Fruit fly (Drosophila melanogaster) Kc167 (cell line): ENCODE data around the gene CG17177.

ENCODE experiments used
- Sin3A ChIP-seq: fragments of >200 bp; optimal IDR thresholded peaks from 2 replicates; lab custom pipeline; 2018; ENCODE audit warnings: missing external identifiers
- h ChIP-seq: fragments of >200 bp; optimal IDR thresholded peaks from 3 replicates; lab custom pipeline; 2018; ENCODE audit warnings: missing external identifiers
- insv ChIP-seq: fragments of >200 bp; optimal IDR thresholded peaks from 3 replicates; lab custom pipeline; 2018; ENCODE audit warnings: missing external identifiers
- psq ChIP-seq: fragments of >200 bp; optimal IDR thresholded peaks from 2 replicates; lab custom pipeline; 2017; ENCODE audit warnings: missing external identifiers
- ttk ChIP-seq: sonication (Bioruptor generic); optimal IDR thresholded peaks from 2 replicates; lab custom pipeline; 2017; ENCODE audit warnings: missing external identifiers

- TF ChIP-seq ttk (no peak), psq (lab: Kevin White, UChicago) (no peak), insv (lab: Kevin White, UChicago) (no peak), h (lab: Kevin White, UChicago) (no peak), Sin3A (no peak)
Observed at dm6 chr3L:14661567-14662258, 39.8 kb downstream of the CG17177 start.
